Worm (Caenorhabditis elegans) whole organism, L1 larva: ENCODE results near the gene npr-9.

Experiments
- alr-1 ChIP-seq: fragments of 200-800 bp; sonication (Bioruptor generic); optimal IDR thresholded peaks from 2 replicates; lab custom pipeline; 2018; ENCODE audit warnings: borderline replicate concordance, mild to moderate bottlenecking, missing genetic modification characterization, missing compliant biosample characterization
- elt-2 ChIP-seq: sonication (generic microtip); optimal IDR thresholded peaks from 2 replicates; lab custom pipeline; 2016; ENCODE audit warnings: missing genetic modification characterization, mild to moderate bottlenecking, inconsistent platforms, missing compliant biosample characterization, missing genetic modification reagents
- fkh-4 ChIP-seq: sonication (generic microtip); optimal IDR thresholded peaks from 2 replicates; lab custom pipeline; 2016; ENCODE audit warnings: missing compliant biosample characterization, missing genetic modification characterization, borderline replicate concordance
- nhr-47 ChIP-seq: sonication (generic microtip); optimal IDR thresholded peaks from 2 replicates; lab custom pipeline; 2016; ENCODE audit warnings: mild to moderate bottlenecking, missing genetic modification characterization, moderate library complexity, missing compliant biosample characterization
- pag-3 ChIP-seq: sonication (generic microtip); optimal IDR thresholded peaks from 2 replicates; lab custom pipeline; 2017; ENCODE audit warnings: missing genetic modification characterization, mild to moderate bottlenecking, missing compliant biosample characterization, antibody characterized with exemption, borderline replicate concordance; ENCODE audit not compliant: insufficient read depth

Gene npr-9

ce11 chrX:11379135-11379781, 49.7 kb downstream of the npr-9 start (continued):
- TF ChIP-seq alr-1 (tag; lab: Kevin White, UChicago) = no peak
- TF ChIP-seq elt-2 (tag; lab: Kevin White, UChicago) = no peak
- peak; percentile 2 for TF ChIP-seq nhr-47 (tag; lab: Kevin White, UChicago)
- TF ChIP-seq fkh-4 (tag; lab: Kevin White, UChicago) = peak; percentile 54
- peak; percentile 78 for TF ChIP-seq pag-3 (tag; lab: Kevin White, UChicago)
